Worm (Caenorhabditis elegans): ENCODE results near the gene dhs-5.

Gene dhs-5

ce11 chrII:5474946-5475345, 21.3 kb downstream of the dhs-5 start, which contains the start of gene ilcr-2:
ilcr-2 (plus strand) TSS chrII:5475246.
- TF ChIP-seq unc-62 (GFP tag; optimal IDR thresholded peaks at IDR 0.05) = no peak

- TF ChIP-seq unc-62 (GFP tag; optimal IDR thresholded peaks at IDR 0.05) = no peak
These were observed 24.7 kb downstream of the dhs-5 start, which contains the start of gene F56D1.1 for ce11 chrII:5478318-5478717. F56D1.1 (plus strand) TSS chrII:5478618.

- TF ChIP-seq unc-62 (GFP tag; optimal IDR thresholded peaks at IDR 0.05) = no peak
These were observed 28.3 kb downstream of the dhs-5 start, which contains the start of gene cal-8 for ce11 chrII:5481982-5482381. cal-8 (minus strand) TSS chrII:5482041.

ce11 chrII:5487844-5488243, 34.2 kb downstream of the dhs-5 start, which contains the start of gene nep-5:
nep-5 (plus strand) TSS chrII:5488144.
- no peak for TF ChIP-seq unc-62 (GFP tag; optimal IDR thresholded peaks at IDR 0.05)

- TF ChIP-seq unc-62 (GFP tag; optimal IDR thresholded peaks at IDR 0.05) = no peak
These were observed 40.8 kb downstream of the dhs-5 start, which contains the start of gene F12A10.6 for ce11 chrII:5494405-5494804. F12A10.6 (minus strand) TSS chrII:5494505.

ce11 chrII:5496375-5496774, 42.7 kb downstream of the dhs-5 start, which contains the start of gene F12A10.1:
F12A10.1 (plus strand) TSS chrII:5496540.
- TF ChIP-seq unc-62 (GFP tag; optimal IDR thresholded peaks at IDR 0.05) = no peak

- TF ChIP-seq unc-62 (GFP tag; optimal IDR thresholded peaks at IDR 0.05) = no peak
These were observed 43.9 kb downstream of the dhs-5 start for ce11 chrII:5497541-5497940.

- TF ChIP-seq unc-62 (GFP tag; optimal IDR thresholded peaks at IDR 0.05) = no peak
These were observed 44.6 kb downstream of the dhs-5 start, which contains the start of the genes suex-1 and F12A10.9 for ce11 chrII:5498156-5498739. suex-1 (minus strand) TSS chrII:5498256. F12A10.9 (plus strand) TSS chrII:5498689.

ce11 chrII:5500470-5500869, 46.8 kb downstream of the dhs-5 start, which contains the start of gene fzy-1:
fzy-1 (plus strand) TSS chrII:5500770.
- no peak for TF ChIP-seq unc-62 (GFP tag; optimal IDR thresholded peaks at IDR 0.05)

ce11 chrII:5500986-5501657, 47.5 kb downstream of the dhs-5 start, which contains the start of gene F12A10.8:
F12A10.8 (minus strand) TSS chrII:5501064.
- TF ChIP-seq unc-62 (GFP tag; optimal IDR thresholded peaks at IDR 0.05) = no peak

- TF ChIP-seq unc-62 (GFP tag; optimal IDR thresholded peaks at IDR 0.05) = no peak
These were observed 50.1 kb downstream of the dhs-5 start, which contains the start of gene cyp-44A1 for ce11 chrII:5503760-5504159. cyp-44A1 (plus strand) TSS chrII:5504044.

Data from whole organism, dauer.